Worm (Caenorhabditis elegans) whole organism, young adult: ENCODE results near the gene clec-175.

Source experiments
- B0019.2 ChIP-seq: fragments of 200-800 bp; sonication (Bioruptor generic); conservative IDR thresholded peaks from 2 replicates; pipeline ENCODE4 v1.3.6; 2022; ENCODE audit warnings: missing genetic modification reagents, missing genetic modification characterization, missing compliant biosample characterization
- B0035.1 ChIP-seq: sonication (generic microtip); optimal IDR thresholded peaks from 2 replicates; lab custom pipeline; 2016; ENCODE audit warnings: missing genetic modification characterization, mild to moderate bottlenecking, missing compliant biosample characterization, missing genotype, missing genetic modification reagents
- B0336.3 ChIP-seq: fragments of 200-800 bp; sonication (Bioruptor generic); IDR thresholded peaks from 2 replicates; pipeline ENCODE4 v1.3.6; 2022; ENCODE audit warnings: missing genetic modification characterization, missing compliant biosample characterization
- C06A6.2 ChIP-seq: fragments of 200-800 bp; sonication (Bioruptor generic); conservative IDR thresholded peaks from 2 replicates; pipeline ENCODE4 v1.3.6; 2022; ENCODE audit warnings: missing genetic modification characterization, missing compliant biosample characterization
- F37B4.10 ChIP-seq: fragments of 200-800 bp; sonication (Bioruptor generic); IDR thresholded peaks from 2 replicates; pipeline ENCODE4 v1.3.6; 2022; ENCODE audit warnings: missing genetic modification characterization, missing compliant biosample characterization
- F39B2.1 ChIP-seq: fragments of 200-800 bp; sonication (Bioruptor generic); IDR thresholded peaks from 2 replicates; pipeline ENCODE4 v1.3.6; 2022; ENCODE audit warnings: missing genetic modification reagents, missing genetic modification characterization, missing compliant biosample characterization
- F52B5.7 ChIP-seq: sonication (generic microtip); optimal IDR thresholded peaks from 2 replicates; lab custom pipeline; 2016; ENCODE audit warnings: mild to moderate bottlenecking, missing genetic modification characterization, missing compliant biosample characterization
- F55B11.4 ChIP-seq: sonication (generic microtip); optimal IDR thresholded peaks from 2 replicates; lab custom pipeline; 2016; ENCODE audit warnings: missing compliant biosample characterization, missing genetic modification characterization, borderline replicate concordance; ENCODE audit not compliant: insufficient read depth
- F57C9.4 ChIP-seq: sonication (generic microtip); optimal IDR thresholded peaks from 2 replicates; lab custom pipeline; 2017; ENCODE audit warnings: mild to moderate bottlenecking, missing genetic modification characterization, missing compliant biosample characterization
- K11D2.4 ChIP-seq: fragments of 200-800 bp; sonication (Bioruptor generic); IDR thresholded peaks from 2 replicates; pipeline ENCODE4 v1.3.6; 2022; ENCODE audit warnings: missing genetic modification reagents, missing genetic modification characterization, missing compliant biosample characterization
- T07F8.4 ChIP-seq: sonication (generic microtip); optimal IDR thresholded peaks from 2 replicates; lab custom pipeline; 2016; ENCODE audit warnings: mild to moderate bottlenecking, missing genetic modification characterization, moderate library complexity, missing compliant biosample characterization
- Y53F4B.3 ChIP-seq: fragments of 200-800 bp; sonication (Bioruptor generic); IDR thresholded peaks from 2 replicates; pipeline ENCODE4 v1.3.6; 2022; ENCODE audit warnings: missing genetic modification reagents, missing genetic modification characterization, missing compliant biosample characterization
- Y53G8AR.9 ChIP-seq: fragments of 200-800 bp; sonication (Bioruptor generic); conservative IDR thresholded peaks from 2 replicates; pipeline ENCODE4 v1.3.6; 2022; ENCODE audit warnings: missing genetic modification reagents, missing genetic modification characterization, missing compliant biosample characterization
- Y79H2A.3 ChIP-seq: fragments of 200-800 bp; sonication (Bioruptor generic); conservative IDR thresholded peaks from 2 replicates; pipeline ENCODE4 v1.3.6; 2022; ENCODE audit warnings: missing genetic modification reagents, missing genetic modification characterization, missing compliant biosample characterization
- Y95B8A.8 ChIP-seq: fragments of 200-800 bp; sonication (Bioruptor generic); IDR thresholded peaks from 2 replicates; pipeline ENCODE4 v1.3.6; 2022; ENCODE audit warnings: missing genetic modification reagents, missing genetic modification characterization, missing compliant biosample characterization
- ZK185.1 ChIP-seq: sonication (generic microtip); optimal IDR thresholded peaks from 2 replicates; lab custom pipeline; 2016; ENCODE audit warnings: mild to moderate bottlenecking, missing genetic modification characterization, missing compliant biosample characterization; ENCODE audit not compliant: poor library complexity, severe bottlenecking
- ama-1 ChIP-seq, 3 experiments: fragments of 150-350 bp in 1 of 3; sonication (generic microtip) in 2 of 3; optimal IDR thresholded peaks; 2 replicates each; lab custom pipeline; 2014 to 2018; ENCODE audit warnings: missing biosample characterization in 2 of 3, missing genetic modification characterization in 2 of 3, missing genetic modification reagents in 2 of 3
- attf-3 ChIP-seq: fragments of 200-800 bp; sonication (Bioruptor generic); conservative IDR thresholded peaks from 2 replicates; pipeline ENCODE4 v1.3.6; 2022; ENCODE audit warnings: missing genetic modification reagents, missing genetic modification characterization, missing compliant biosample characterization
- attf-5 ChIP-seq: fragments of 200-800 bp; sonication (Bioruptor generic); optimal IDR thresholded peaks from 2 replicates; lab custom pipeline; 2018; ENCODE audit warnings: mild to moderate bottlenecking, missing genetic modification characterization, missing compliant biosample characterization
- attf-6 ChIP-seq: fragments of 200-800 bp; sonication (Bioruptor generic); IDR thresholded peaks from 2 replicates; pipeline ENCODE4 v1.3.6; 2022; ENCODE audit warnings: missing genetic modification reagents, missing genetic modification characterization, missing compliant biosample characterization
- ccch-3 ChIP-seq: fragments of 200-800 bp; sonication (Bioruptor generic); optimal IDR thresholded peaks from 2 replicates; lab custom pipeline; 2018; ENCODE audit warnings: mild to moderate bottlenecking, missing genetic modification characterization, missing compliant biosample characterization
- ceh-27 ChIP-seq: fragments of 200-800 bp; sonication (Bioruptor generic); optimal IDR thresholded peaks from 2 replicates; lab custom pipeline; 2018; ENCODE audit warnings: mild to moderate bottlenecking, missing genetic modification characterization, moderate library complexity, missing compliant biosample characterization
- ceh-40 ChIP-seq: fragments of 200-800 bp; sonication (Bioruptor generic); IDR thresholded peaks from 2 replicates; pipeline ENCODE4 v1.3.6; 2022; ENCODE audit warnings: missing genetic modification characterization, missing compliant biosample characterization
- chd-7 ChIP-seq: sonication (generic microtip); optimal IDR thresholded peaks from 2 replicates; lab custom pipeline; 2016; ENCODE audit warnings: mild to moderate bottlenecking, missing genetic modification characterization, moderate library complexity, missing compliant biosample characterization
- efl-1 ChIP-seq: fragments of 150-350 bp; optimal IDR thresholded peaks from 2 replicates; lab custom pipeline; 2014; ENCODE audit warnings: missing biosample characterization, missing genetic modification reagents, missing genetic modification characterization
- egl-18 ChIP-seq: fragments of 200-800 bp; sonication (Bioruptor generic); IDR thresholded peaks from 2 replicates; pipeline ENCODE4 v1.3.6; 2022; ENCODE audit warnings: missing genetic modification reagents, missing genetic modification characterization, missing compliant biosample characterization
- egrh-3 ChIP-seq: fragments of 200-800 bp; sonication (Bioruptor generic); IDR thresholded peaks from 2 replicates; pipeline ENCODE4 v1.3.6; 2022; ENCODE audit warnings: missing genetic modification reagents, missing genetic modification characterization, missing compliant biosample characterization
- ekl-4 ChIP-seq: fragments of 200-800 bp; sonication (Bioruptor generic); IDR thresholded peaks from 2 replicates; pipeline ENCODE4 v1.3.6; 2022; ENCODE audit warnings: missing genetic modification reagents, missing genetic modification characterization, missing compliant biosample characterization
- let-526 ChIP-seq: fragments of 200-800 bp; sonication (Bioruptor generic); IDR thresholded peaks from 2 replicates; pipeline ENCODE4 v1.3.6; 2022; ENCODE audit warnings: missing genetic modification reagents, missing genetic modification characterization, missing compliant biosample characterization
- let-607 ChIP-seq, 2 experiments: fragments of 200-800 bp in 1 of 2; sonication (Bioruptor generic) in 1 of 2; sonication (generic microtip) in 1 of 2; optimal IDR thresholded peaks; 2 replicates each; lab custom pipeline; 2016 to 2018; ENCODE audit warnings: mild to moderate bottlenecking in 2 of 2, missing compliant biosample characterization in 2 of 2, missing genetic modification characterization in 2 of 2, moderate library complexity in 2 of 2, missing genotype in 1 of 2
- lin-35 ChIP-seq, 3 experiments: fragments of 150-350 bp in 2 of 3; sonication (generic microtip) in 1 of 3; optimal IDR thresholded peaks; 2 replicates each; lab custom pipeline; 2014 to 2018; ENCODE audit warnings: missing biosample characterization in 3 of 3, missing genetic modification characterization in 3 of 3, missing genetic modification reagents in 3 of 3
- lsl-1 ChIP-seq: fragments of 200-800 bp; sonication (Bioruptor generic); optimal IDR thresholded peaks from 2 replicates; lab custom pipeline; 2018; ENCODE audit warnings: mild to moderate bottlenecking, missing genetic modification characterization, moderate library complexity, missing compliant biosample characterization
- madf-8 ChIP-seq: fragments of 200-800 bp; sonication (Bioruptor generic); conservative IDR thresholded peaks from 2 replicates; pipeline ENCODE4 v1.3.6; 2022; ENCODE audit warnings: missing genetic modification reagents, missing genetic modification characterization, missing compliant biosample characterization
- mcd-1 ChIP-seq: fragments of 200-800 bp; sonication (Bioruptor generic); IDR thresholded peaks from 2 replicates; pipeline ENCODE4 v1.3.6; 2022; ENCODE audit warnings: missing genetic modification reagents, missing genetic modification characterization, missing compliant biosample characterization
- nfya-2 ChIP-seq: fragments of 200-800 bp; sonication (Bioruptor generic); IDR thresholded peaks from 2 replicates; pipeline ENCODE4 v1.3.6; 2022; ENCODE audit warnings: missing genetic modification reagents, missing genetic modification characterization, missing compliant biosample characterization
- nhr-179 ChIP-seq: sonication (generic microtip); optimal IDR thresholded peaks from 2 replicates; lab custom pipeline; 2016; ENCODE audit warnings: mild to moderate bottlenecking, missing genetic modification characterization, missing compliant biosample characterization
- nhr-27 ChIP-seq: fragments of 200-800 bp; sonication (Bioruptor generic); optimal IDR thresholded peaks from 2 replicates; lab custom pipeline; 2018; ENCODE audit warnings: mild to moderate bottlenecking, missing genetic modification characterization, moderate library complexity, missing compliant biosample characterization
- pbrm-1 ChIP-seq: fragments of 200-800 bp; sonication (Bioruptor generic); IDR thresholded peaks from 2 replicates; pipeline ENCODE4 v1.3.6; 2022; ENCODE audit warnings: missing genetic modification reagents, missing genetic modification characterization, missing compliant biosample characterization
- rec-8 ChIP-seq, 2 experiments: sonication (generic microtip); optimal IDR thresholded peaks; 2 replicates each; lab custom pipeline; 2016; ENCODE audit warnings: mild to moderate bottlenecking in 2 of 2, missing genetic modification characterization in 2 of 2, missing genetic modification reagents in 2 of 2, missing genotype in 2 of 2, missing biosample characterization in 1 of 2, missing compliant biosample characterization in 1 of 2, moderate library complexity in 1 of 2
- rpc-1 ChIP-seq, 2 experiments: fragments of 150-350 bp in 1 of 2; sonication (generic microtip) in 1 of 2; optimal IDR thresholded peaks; 2 replicates each; lab custom pipeline; 2014 to 2018; ENCODE audit warnings: missing biosample characterization in 1 of 2, missing genetic modification characterization in 1 of 2, missing genetic modification reagents in 1 of 2, missing genotype in 1 of 2
- sea-2 ChIP-seq: fragments of 200-800 bp; sonication (Bioruptor generic); IDR thresholded peaks from 2 replicates; pipeline ENCODE4 v1.3.6; 2022; ENCODE audit warnings: missing genetic modification characterization, missing compliant biosample characterization
- somi-1 ChIP-seq: fragments of 200-800 bp; sonication (Bioruptor generic); optimal IDR thresholded peaks from 2 replicates; lab custom pipeline; 2018; ENCODE audit warnings: mild to moderate bottlenecking, missing genetic modification characterization, missing compliant biosample characterization
- tbx-9 ChIP-seq: sonication (generic microtip); optimal IDR thresholded peaks from 2 replicates; lab custom pipeline; 2016; ENCODE audit warnings: borderline replicate concordance, missing genetic modification characterization, inconsistent platforms, missing compliant biosample characterization
- tlf-1 ChIP-seq: fragments of 200-800 bp; sonication (Bioruptor generic); optimal IDR thresholded peaks from 2 replicates; lab custom pipeline; 2018; ENCODE audit warnings: mild to moderate bottlenecking, missing genetic modification characterization, missing compliant biosample characterization
- ztf-18 ChIP-seq: sonication (generic microtip); optimal IDR thresholded peaks from 2 replicates; lab custom pipeline; 2016; ENCODE audit warnings: missing genotype, mild to moderate bottlenecking, missing genetic modification characterization, missing compliant biosample characterization
- ztf-28 ChIP-seq: fragments of 200-800 bp; sonication (Bioruptor generic); IDR thresholded peaks from 2 replicates; pipeline ENCODE4 v1.3.6; 2022; ENCODE audit warnings: missing genetic modification reagents, missing genetic modification characterization, missing compliant biosample characterization

The clec-175 gene

ce11 chrIV:4468046-4468727 is 46.1 kb downstream of the clec-175 start:
- TF ChIP-seq ceh-40 (GFP tag; lab: Robert Waterston, UW) = no peak
- no peak for TF ChIP-seq let-526 (GFP tag; lab: Robert Waterston, UW)
- peak; percentile 53 for TF ChIP-seq ZK185.1 (tag; lab: Kevin White, UChicago)
- TF ChIP-seq egl-18 (GFP tag; lab: Robert Waterston, UW) = no peak
- TF ChIP-seq nhr-179 = no peak
- no peak for TF ChIP-seq T07F8.4 (tag; lab: Kevin White, UChicago)
- TF ChIP-seq ccch-3 (GFP tag; lab: Kevin White, UChicago) = no peak
- peak; percentile 59 for TF ChIP-seq madf-8 (GFP tag; lab: Robert Waterston, UW)
- TF ChIP-seq sea-2 = no peak
- no peak for TF ChIP-seq ekl-4
- peak; percentile 92 for TF ChIP-seq lsl-1 (GFP tag; lab: Kevin White, UChicago)
- peak; percentile 85 for TF ChIP-seq B0336.3 (GFP tag; lab: Robert Waterston, UW)
- TF ChIP-seq somi-1 (GFP tag; lab: Kevin White, UChicago) = peak; percentile 73
- TF ChIP-seq egrh-3 = peak; percentile 55
- no peak for TF ChIP-seq F39B2.1 (GFP tag; lab: Robert Waterston, UW)
- TF ChIP-seq ceh-27 = peak; percentile 38
- TF ChIP-seq mcd-1 (GFP tag; lab: Robert Waterston, UW) = peak; percentile 56
- TF ChIP-seq Y53G8AR.9 (GFP tag; lab: Robert Waterston, UW) = peak; percentile 75
- peak; percentile 69 for TF ChIP-seq tlf-1 (GFP tag; lab: Kevin White, UChicago)
- no peak for TF ChIP-seq attf-3 (GFP tag; lab: Robert Waterston, UW)
- TF ChIP-seq lin-35 (GFP tag; optimal IDR thresholded peaks at IDR 0.05; lab: Kevin White, UChicago) = peak in 2 of 3 experiments; percentile 53 to 73
- no peak for TF ChIP-seq nfya-2 (GFP tag; lab: Robert Waterston, UW)
- TF ChIP-seq efl-1 (GFP tag; lab: Kevin White, UChicago) = peak; percentile 34
- TF ChIP-seq attf-6 (GFP tag; lab: Robert Waterston, UW) = no peak
- TF ChIP-seq F37B4.10 (GFP tag; lab: Robert Waterston, UW) = no peak
- no peak; the same call in 1 of the 2 replicates for TF ChIP-seq pbrm-1
- peak; percentile 68 for TF ChIP-seq Y95B8A.8
- no peak; the same call in 1 of the 2 replicates for TF ChIP-seq Y79H2A.3 (GFP tag; lab: Robert Waterston, UW)
- peak; percentile 24 for TF ChIP-seq F57C9.4 (tag; lab: Kevin White, UChicago)
- 0 out of 2 replicates have a peak, but pooled peaks have one; percentile 21 for TF ChIP-seq C06A6.2
- peak; percentile 69 for TF ChIP-seq chd-7
- TF ChIP-seq rpc-1 (optimal IDR thresholded peaks at IDR 0.05; lab: Kevin White, UChicago) = no peak
- TF ChIP-seq rpc-1 (tag; optimal IDR thresholded peaks at IDR 0.05; lab: Kevin White, UChicago) = no peak
- peak; percentile 36 for TF ChIP-seq ztf-18 (tag; lab: Kevin White, UChicago)
- no peak for TF ChIP-seq F55B11.4
- no peak for TF ChIP-seq Y53F4B.3 (GFP tag; lab: Robert Waterston, UW)
- TF ChIP-seq K11D2.4 (GFP tag; lab: Robert Waterston, UW) = peak; percentile 41; the same call in 1 of the 2 replicates
- TF ChIP-seq B0019.2 = 0 out of 2 replicates have a peak, but pooled peaks have one; percentile 29
- TF ChIP-seq ama-1 (optimal IDR thresholded peaks at IDR 0.05; lab: Kevin White, UChicago) = peak; percentile 98
- peak in 1 of 2 experiments; percentile 13 for TF ChIP-seq ama-1 (GFP tag; optimal IDR thresholded peaks at IDR 0.05; lab: Kevin White, UChicago)
- TF ChIP-seq tbx-9 (tag; lab: Kevin White, UChicago) = no peak
- peak; percentile 27 to 60 for TF ChIP-seq rec-8 (tag; optimal IDR thresholded peaks at IDR 0.05; lab: Kevin White, UChicago)
- no peak for TF ChIP-seq nhr-27 (tag; lab: Kevin White, UChicago)
- peak; percentile 7 to 43 for TF ChIP-seq let-607 (tag; optimal IDR thresholded peaks at IDR 0.05; lab: Kevin White, UChicago)
- peak; percentile 82 for TF ChIP-seq B0035.1 (tag; lab: Kevin White, UChicago)
- TF ChIP-seq ztf-28 (GFP tag; lab: Robert Waterston, UW) = no peak
- peak; percentile 50 for TF ChIP-seq F52B5.7
- TF ChIP-seq attf-5 (GFP tag; lab: Kevin White, UChicago) = peak; percentile 67
